Worm (Caenorhabditis elegans) whole organism, L4 larva: ENCODE results near the gene nmy-3.

ENCODE experiments used
- ceh-28 ChIP-seq: fragments of 150-350 bp; optimal IDR thresholded peaks from 2 replicates; lab custom pipeline; 2014; ENCODE audit warnings: missing biosample characterization, missing genetic modification reagents, missing genetic modification characterization
- dpl-1 ChIP-seq: fragments of 150-350 bp; optimal IDR thresholded peaks from 2 replicates; lab custom pipeline; 2014; ENCODE audit warnings: missing biosample characterization, missing genetic modification reagents, missing genetic modification characterization
- egl-43 ChIP-seq: fragments of 200-800 bp; sonication (Bioruptor generic); IDR thresholded peaks from 2 replicates; pipeline ENCODE4 v1.3.6; 2022; ENCODE audit warnings: missing genetic modification reagents, missing genetic modification characterization, missing compliant biosample characterization
- lin-15B ChIP-seq: fragments of 150-350 bp; sonication (generic microtip); optimal IDR thresholded peaks from 3 replicates; lab custom pipeline; 2014; ENCODE audit warnings: missing biosample characterization, missing genetic modification characterization
- tra-1 ChIP-seq: fragments of 200-800 bp; sonication (Bioruptor generic); IDR thresholded peaks from 2 replicates; pipeline ENCODE4 v1.3.6; 2022; ENCODE audit warnings: missing genetic modification reagents, missing genetic modification characterization, missing compliant biosample characterization

DNA sequence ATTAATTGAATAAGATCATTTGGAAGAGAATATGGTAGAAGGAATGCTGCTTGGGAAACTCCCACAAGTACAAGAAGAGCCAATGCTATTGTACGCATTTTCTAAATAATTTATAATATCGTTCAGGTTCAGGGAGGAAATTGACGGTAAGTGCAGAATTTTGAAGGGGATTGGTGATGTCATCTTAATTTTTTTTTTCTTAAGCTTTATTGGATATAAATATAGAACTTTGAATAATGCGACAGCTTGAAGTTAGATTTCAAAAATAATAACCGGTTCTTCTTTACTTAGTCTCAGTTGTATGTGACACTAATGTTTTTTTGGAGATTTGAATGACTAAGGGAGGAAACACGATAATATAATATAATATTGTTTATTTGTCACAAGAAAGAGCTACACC, 56.5 kb downstream of the nmy-3 start, which contains the start of gene nspg-7.1:
- no peak for TF ChIP-seq dpl-1 (GFP tag; lab: Kevin White, UChicago)
- TF ChIP-seq egl-43: no peak
- TF ChIP-seq tra-1 (GFP tag; lab: Robert Waterston, UW): no peak
- no peak for TF ChIP-seq lin-15B (tag; lab: Kevin White, UChicago)
- TF ChIP-seq ceh-28 (tag; lab: Kevin White, UChicago): no peak
